Worm (Caenorhabditis elegans): ENCODE results near the gene H06H21.11.

Gene H06H21.11

DNA sequence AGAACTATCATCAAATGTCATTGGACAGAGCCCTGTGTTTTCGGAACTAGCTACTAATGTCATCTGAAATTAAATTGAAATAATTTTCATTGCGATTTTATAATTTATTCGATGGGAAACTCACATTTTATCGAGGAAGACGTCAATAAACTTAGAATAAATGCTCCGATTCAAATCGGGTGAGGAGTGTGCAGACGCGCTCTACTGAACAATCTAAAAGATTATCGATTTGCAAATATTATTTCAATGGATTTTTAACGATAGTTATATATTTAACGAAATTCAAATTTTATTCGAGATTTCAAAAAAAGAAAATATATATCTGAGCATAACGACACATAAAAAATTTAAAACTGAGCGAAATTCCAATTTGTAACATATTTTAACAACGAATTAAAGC, 8.0 kb downstream of the H06H21.11 start, which contains the start of gene eor-1:
eor-1 (minus strand) TSS at position 65 of the 400 bp plus-strand sequence.
- TF ChIP-seq M03D4.4 (tag; optimal IDR thresholded peaks at IDR 0.05) = no peak
- no peak for TF ChIP-seq unc-39 (tag; optimal IDR thresholded peaks at IDR 0.05)
- TF ChIP-seq cnd-1 (tag; optimal IDR thresholded peaks at IDR 0.05) = no peak
- peak; percentile 12 for TF ChIP-seq nhr-237 (tag; optimal IDR thresholded peaks at IDR 0.05)
- no peak for TF ChIP-seq sem-2 (GFP tag; optimal IDR thresholded peaks at IDR 0.05)
- no peak for TF ChIP-seq drap-1 (GFP tag; optimal IDR thresholded peaks at IDR 0.05)
- peak; percentile 31 for TF ChIP-seq lsy-2 (tag; optimal IDR thresholded peaks at IDR 0.05)
- no peak for TF ChIP-seq zip-8 (tag; optimal IDR thresholded peaks at IDR 0.05)
- TF ChIP-seq mep-1 (tag; optimal IDR thresholded peaks at IDR 0.05) = peak; percentile 0
- no peak for TF ChIP-seq pha-4 (tag; optimal IDR thresholded peaks at IDR 0.05)
- no peak for TF ChIP-seq nhr-12 (tag; optimal IDR thresholded peaks at IDR 0.05)
- TF ChIP-seq ceh-39 (tag; optimal IDR thresholded peaks at IDR 0.05) = peak; percentile 89
- TF ChIP-seq snpc-4 (tag; optimal IDR thresholded peaks at IDR 0.05) = no peak
- TF ChIP-seq ztf-11 (tag; optimal IDR thresholded peaks at IDR 0.05) = no peak
- no peak for TF ChIP-seq elt-1 (tag; optimal IDR thresholded peaks at IDR 0.05; ENCODE audit: borderline replicate concordance, insufficient read depth)
- TF ChIP-seq lin-32 (GFP tag; optimal IDR thresholded peaks at IDR 0.05) = no peak
- peak; percentile 63 for TF ChIP-seq ces-1 (GFP tag; optimal IDR thresholded peaks at IDR 0.05)
- no peak for TF ChIP-seq hlh-1 (tag; optimal IDR thresholded peaks at IDR 0.05)
- TF ChIP-seq flh-1 (GFP tag; optimal IDR thresholded peaks at IDR 0.05) = no peak
- no peak for TF ChIP-seq unc-120 (tag; optimal IDR thresholded peaks at IDR 0.05; ENCODE audit: poor library complexity, severe bottlenecking)
- peak; percentile 14 for TF ChIP-seq ceh-83 (GFP tag; optimal IDR thresholded peaks at IDR 0.05)

ce11 chrIV:4795111-4795510, 12.0 kb downstream of the H06H21.11 start:
- TF ChIP-seq drap-1 (GFP tag; optimal IDR thresholded peaks at IDR 0.05) (no peak), ceh-43 (GFP tag; optimal IDR thresholded peaks at IDR 0.05) (no peak), ceh-83 (GFP tag; optimal IDR thresholded peaks at IDR 0.05) (no peak), blmp-1 (tag; optimal IDR thresholded peaks at IDR 0.05) (no peak), bed-3 (GFP tag; optimal IDR thresholded peaks at IDR 0.05) (no peak), nhr-12 (tag; optimal IDR thresholded peaks at IDR 0.05) (no peak), zip-8 (tag; optimal IDR thresholded peaks at IDR 0.05) (no peak), sptf-1 (tag; optimal IDR thresholded peaks at IDR 0.05) (no peak), unc-120 (tag; optimal IDR thresholded peaks at IDR 0.05; ENCODE audit: poor library complexity, severe bottlenecking) (no peak), hlh-1 (tag; optimal IDR thresholded peaks at IDR 0.05) (no peak)

DNA sequence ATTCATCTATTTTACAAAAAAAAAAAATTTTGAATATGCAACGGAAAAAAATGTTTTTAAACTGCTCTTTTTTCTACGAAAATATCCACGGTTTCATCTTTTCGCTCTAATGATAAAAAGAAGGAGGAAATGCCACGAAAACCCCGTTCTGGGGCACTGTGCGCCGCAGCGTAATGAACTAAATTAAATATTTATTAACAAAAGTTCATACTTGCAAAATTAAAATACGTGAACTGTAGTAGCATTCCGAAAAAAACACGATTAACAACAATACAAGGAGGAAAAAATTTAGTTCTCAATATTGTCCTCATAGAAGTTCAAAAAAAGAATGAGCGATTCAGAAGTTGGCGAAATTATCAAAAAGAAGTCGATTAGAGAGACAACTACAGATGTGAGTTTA, 17.7 kb downstream of the H06H21.11 start, which contains the start of gene R11E3.1:
R11E3.1 (plus strand) TSS at position 301 of the 400 bp plus-strand sequence.
- no peak for TF ChIP-seq lin-32 (GFP tag; optimal IDR thresholded peaks at IDR 0.05)
- TF ChIP-seq flh-1 (GFP tag; optimal IDR thresholded peaks at IDR 0.05) = no peak
- TF ChIP-seq sem-2 (GFP tag; optimal IDR thresholded peaks at IDR 0.05) = no peak
- TF ChIP-seq snpc-4 (tag; optimal IDR thresholded peaks at IDR 0.05) = no peak
- TF ChIP-seq hlh-1 (tag; optimal IDR thresholded peaks at IDR 0.05) = no peak
- no peak for TF ChIP-seq unc-62 (GFP tag; optimal IDR thresholded peaks at IDR 0.05)
- TF ChIP-seq mab-5 (tag; optimal IDR thresholded peaks at IDR 0.05) = no peak
- TF ChIP-seq ceh-43 (GFP tag; optimal IDR thresholded peaks at IDR 0.05) = no peak
- TF ChIP-seq M03D4.4 (tag; optimal IDR thresholded peaks at IDR 0.05) = no peak
- TF ChIP-seq ztf-11 (tag; optimal IDR thresholded peaks at IDR 0.05) = no peak
- TF ChIP-seq lin-13 (tag; optimal IDR thresholded peaks at IDR 0.05) = no peak
- TF ChIP-seq pha-4 (tag; optimal IDR thresholded peaks at IDR 0.05) = no peak

ce11 chrIV:4788332-4788731, 18.8 kb downstream of the H06H21.11 start, which contains the start of gene nhr-104:
Gene nhr-104 (minus strand): TSS chrIV:4788692.
- no peak for TF ChIP-seq pha-4 (tag; optimal IDR thresholded peaks at IDR 0.05)
- no peak for TF ChIP-seq lsy-2 (tag; optimal IDR thresholded peaks at IDR 0.05)
- TF ChIP-seq snpc-4 (tag; optimal IDR thresholded peaks at IDR 0.05) = no peak
- TF ChIP-seq hlh-1 (tag; optimal IDR thresholded peaks at IDR 0.05) = no peak
- TF ChIP-seq nhr-237 (tag; optimal IDR thresholded peaks at IDR 0.05) = peak; percentile 22
- no peak for TF ChIP-seq drap-1 (GFP tag; optimal IDR thresholded peaks at IDR 0.05)

ce11 chrIV:4784687-4785086, 22.4 kb downstream of the H06H21.11 start:
- TF ChIP-seq cnd-1 (tag; optimal IDR thresholded peaks at IDR 0.05) = peak; percentile 60
- TF ChIP-seq sptf-1 (tag; optimal IDR thresholded peaks at IDR 0.05) = peak; percentile 35
- peak; percentile 22 for TF ChIP-seq M03D4.4 (tag; optimal IDR thresholded peaks at IDR 0.05)

DNA sequence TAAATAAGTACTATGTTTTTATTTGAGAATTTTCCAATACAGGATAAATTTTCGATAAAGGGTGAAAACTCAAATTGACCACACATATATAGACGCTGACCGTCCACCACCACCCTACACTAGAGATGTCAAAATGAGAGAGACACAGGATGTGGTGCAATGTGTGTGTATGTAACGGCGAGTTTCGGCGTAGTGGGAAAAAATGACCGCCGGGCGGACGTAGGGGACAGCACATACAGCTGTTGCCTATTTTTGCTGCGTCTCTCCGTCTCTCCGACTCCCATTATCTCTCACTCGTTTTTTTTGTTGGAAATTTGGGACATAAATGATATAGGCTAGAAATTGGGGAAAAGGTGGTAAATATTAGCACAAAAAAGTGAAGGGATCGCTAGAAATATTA, 26.0 kb downstream of the H06H21.11 start:
- TF ChIP-seq M03D4.4 (tag; optimal IDR thresholded peaks at IDR 0.05) (no peak), elt-3 (tag; optimal IDR thresholded peaks at IDR 0.05) (no peak), unc-120 (tag; optimal IDR thresholded peaks at IDR 0.05; ENCODE audit: poor library complexity, severe bottlenecking) (peak; percentile 57), cnd-1 (tag; optimal IDR thresholded peaks at IDR 0.05) (peak; percentile 42), nhr-2 (tag; optimal IDR thresholded peaks at IDR 0.05) (peak; percentile 75), sptf-1 (tag; optimal IDR thresholded peaks at IDR 0.05) (peak; percentile 55), lsy-2 (tag; optimal IDR thresholded peaks at IDR 0.05) (no peak), bed-3 (GFP tag; optimal IDR thresholded peaks at IDR 0.05) (no peak), ztf-11 (tag; optimal IDR thresholded peaks at IDR 0.05) (peak; percentile 19), nhr-76 (tag; optimal IDR thresholded peaks at IDR 0.05) (no peak), blmp-1 (tag; optimal IDR thresholded peaks at IDR 0.05) (no peak), unc-39 (tag; optimal IDR thresholded peaks at IDR 0.05) (no peak), flh-1 (GFP tag; optimal IDR thresholded peaks at IDR 0.05) (no peak), elt-1 (tag; optimal IDR thresholded peaks at IDR 0.05; ENCODE audit: borderline replicate concordance, insufficient read depth) (no peak), mls-2 (tag; optimal IDR thresholded peaks at IDR 0.05) (peak; percentile 36), ham-2 (GFP tag; optimal IDR thresholded peaks at IDR 0.05) (no peak), hlh-1 (tag; optimal IDR thresholded peaks at IDR 0.05) (peak; percentile 73), mab-5 (tag; optimal IDR thresholded peaks at IDR 0.05) (no peak)

All from whole organism, mixed stage, embryonic.